Fruit fly (Drosophila melanogaster) whole organism, embryonic: Measurements from ENCODE around the gene aop.

Experiments
- Antp ChIP-seq: fragments of 200-800 bp; sonication (Bioruptor generic); optimal IDR thresholded peaks from 3 replicates; lab custom pipeline; 2016; ENCODE audit warnings: missing biosample characterization, missing genetic modification characterization
- Atf-2 ChIP-seq: fragments of 200-800 bp; sonication (Bioruptor generic); optimal IDR thresholded peaks from 2 replicates; lab custom pipeline; 2016; ENCODE audit warnings: missing biosample characterization, missing genetic modification characterization
- Blimp-1 ChIP-seq: fragments of 200-800 bp; sonication (Bioruptor generic); optimal IDR thresholded peaks from 3 replicates; lab custom pipeline; 2018; ENCODE audit warnings: missing biosample characterization, missing genetic modification characterization, mild to moderate bottlenecking, moderate library complexity, missing genetic modification reagents
- BtbVII ChIP-seq: fragments of 200-800 bp; sonication (Bioruptor generic); optimal IDR thresholded peaks from 3 replicates; lab custom pipeline; 2017; ENCODE audit warnings: missing biosample characterization, mild to moderate bottlenecking, missing genetic modification characterization
- CG11695 ChIP-seq: fragments of 200-800 bp; sonication (Bioruptor generic); IDR thresholded peaks from 3 replicates; pipeline ENCODE4 v1.3.6; 2022; ENCODE audit warnings: missing biosample characterization, missing genetic modification characterization
- CG15073 ChIP-seq: fragments of 200-800 bp; sonication (Bioruptor generic); optimal IDR thresholded peaks from 2 replicates; lab custom pipeline; 2016; ENCODE audit warnings: missing biosample characterization, missing genetic modification characterization
- CG17359 ChIP-seq: fragments of 200-800 bp; sonication (Bioruptor generic); optimal IDR thresholded peaks from 3 replicates; lab custom pipeline; 2018; ENCODE audit warnings: missing biosample characterization, mild to moderate bottlenecking, missing genetic modification characterization, moderate library complexity
- CG18262 ChIP-seq: fragments of 200-800 bp; optimal IDR thresholded peaks from 3 replicates; lab custom pipeline; 2019; ENCODE audit warnings: missing biosample characterization, mild to moderate bottlenecking, missing genetic modification characterization, moderate library complexity
- CG18476 ChIP-seq: fragments of 200-800 bp; sonication (Bioruptor generic); optimal IDR thresholded peaks from 2 replicates; lab custom pipeline; 2016; ENCODE audit warnings: missing biosample characterization, mild to moderate bottlenecking, missing genetic modification characterization
- CG2875 ChIP-seq: fragments of 200-800 bp; sonication (Bioruptor generic); optimal IDR thresholded peaks from 2 replicates; lab custom pipeline; 2017; ENCODE audit warnings: missing biosample characterization, mild to moderate bottlenecking, missing genetic modification characterization, missing genetic modification reagents
- CG31224 ChIP-seq: fragments of 200-800 bp; sonication (Bioruptor generic); IDR thresholded peaks from 2 replicates; pipeline ENCODE4 v1.3.6; 2022; ENCODE audit warnings: missing biosample characterization, missing genetic modification characterization
- CG32772 ChIP-seq: fragments of 200-800 bp; sonication (Bioruptor generic); IDR thresholded peaks from 2 replicates; pipeline ENCODE4 v1.3.6; 2022; ENCODE audit warnings: missing biosample characterization, missing genetic modification characterization
- CG4282 ChIP-seq: fragments of 200-800 bp; sonication (Bioruptor generic); optimal IDR thresholded peaks from 2 replicates; lab custom pipeline; 2016; ENCODE audit warnings: missing biosample characterization, missing genetic modification characterization
- CG4424 ChIP-seq: fragments of 200-800 bp; sonication (Bioruptor generic); optimal IDR thresholded peaks from 3 replicates; lab custom pipeline; 2016; ENCODE audit warnings: missing biosample characterization, missing genetic modification characterization
- CG8281 ChIP-seq: fragments of 200-800 bp; sonication (Bioruptor generic); optimal IDR thresholded peaks from 2 replicates; lab custom pipeline; 2018; ENCODE audit warnings: missing biosample characterization, mild to moderate bottlenecking, missing genetic modification characterization, moderate library complexity
- CG8290 ChIP-seq, 3 experiments: fragments of 200-800 bp; sonication (Bioruptor generic); optimal IDR thresholded peaks; 2 replicates each; lab custom pipeline; 2016 to 2019; ENCODE audit warnings: missing biosample characterization in 3 of 3, missing genetic modification characterization in 3 of 3, mild to moderate bottlenecking in 2 of 3, moderate library complexity in 1 of 3
- CG8388 ChIP-seq: fragments of 200-800 bp; sonication (Bioruptor generic); optimal IDR thresholded peaks from 2 replicates; lab custom pipeline; 2019; ENCODE audit warnings: missing biosample characterization, mild to moderate bottlenecking, missing genetic modification characterization, moderate library complexity
- CoRest ChIP-seq: fragments of 200-800 bp; sonication (Bioruptor generic); optimal IDR thresholded peaks from 3 replicates; lab custom pipeline; 2018; ENCODE audit warnings: missing biosample characterization, mild to moderate bottlenecking, missing genetic modification characterization, moderate library complexity
- D19A ChIP-seq: fragments of 200-800 bp; optimal IDR thresholded peaks from 3 replicates; lab custom pipeline; 2019; ENCODE audit warnings: missing biosample characterization, mild to moderate bottlenecking, missing genetic modification characterization, moderate library complexity
- Dref ChIP-seq: fragments of 200-800 bp; sonication (Bioruptor generic); IDR thresholded peaks from 2 replicates; pipeline ENCODE4 v1.3.6; 2022; ENCODE audit warnings: missing biosample characterization, missing genetic modification characterization
- HLHmδ ChIP-seq: fragments of 200-800 bp; sonication (Bioruptor generic); optimal IDR thresholded peaks from 2 replicates; lab custom pipeline; 2018; ENCODE audit warnings: missing biosample characterization, mild to moderate bottlenecking, missing genetic modification characterization, moderate library complexity
- HmgZ ChIP-seq: fragments of 200-800 bp; sonication (Bioruptor generic); optimal IDR thresholded peaks from 2 replicates; lab custom pipeline; 2018; ENCODE audit warnings: missing biosample characterization, mild to moderate bottlenecking, missing genetic modification characterization
- Hmr ChIP-seq: fragments of 200-800 bp; sonication (Bioruptor generic); optimal IDR thresholded peaks from 3 replicates; lab custom pipeline; 2017; ENCODE audit warnings: mild to moderate bottlenecking, missing biosample characterization, missing genetic modification reagents, missing genetic modification characterization
- Hr51 ChIP-seq, 2 experiments: fragments of 200-800 bp; sonication (Bioruptor generic); optimal IDR thresholded peaks; 2 replicates in 1 of 2; 3 replicates in 1 of 2; lab custom pipeline; 2016 to 2018; ENCODE audit warnings: missing biosample characterization in 2 of 2, missing genetic modification characterization in 2 of 2, mild to moderate bottlenecking in 1 of 2, moderate library complexity in 1 of 2
- Lim3 ChIP-seq: fragments of 200-800 bp; sonication (Bioruptor generic); IDR thresholded peaks from 2 replicates; pipeline ENCODE4 v1.3.6; 2022; ENCODE audit warnings: missing biosample characterization, missing genetic modification characterization
- Lpt ChIP-seq: fragments of >200 bp; optimal IDR thresholded peaks from 2 replicates; lab custom pipeline; 2018; ENCODE audit warnings: missing biosample characterization, missing genetic modification characterization
- Rfx ChIP-seq: fragments of 200-800 bp; sonication (Bioruptor generic); IDR thresholded peaks from 2 replicates; pipeline ENCODE4 v1.3.6; 2022; ENCODE audit warnings: missing biosample characterization, missing genetic modification characterization
- Rx ChIP-seq: fragments of 200-800 bp; sonication (Bioruptor generic); IDR thresholded peaks from 2 replicates; pipeline ENCODE4 v1.3.6; 2022; ENCODE audit warnings: missing biosample characterization, missing genetic modification characterization
- Scr ChIP-seq: fragments of 200-800 bp; sonication (Bioruptor generic); IDR thresholded peaks from 2 replicates; pipeline ENCODE4 v1.3.6; 2022; ENCODE audit warnings: missing biosample characterization, missing genetic modification characterization; ENCODE audit not compliant: partially characterized antibody
- Sry-β ChIP-seq: fragments of 200-800 bp; sonication (Bioruptor generic); optimal IDR thresholded peaks from 2 replicates; lab custom pipeline; 2018; ENCODE audit warnings: missing biosample characterization, mild to moderate bottlenecking, missing genetic modification characterization, moderate library complexity
- amos ChIP-seq: fragments of 200-800 bp; sonication (Bioruptor generic); IDR thresholded peaks from 2 replicates; pipeline ENCODE4 v1.3.6; 2022; ENCODE audit warnings: missing biosample characterization, missing genetic modification characterization; ENCODE audit not compliant: partially characterized antibody
- bcd ChIP-seq: fragments of 200-800 bp; sonication (Bioruptor generic); optimal IDR thresholded peaks from 2 replicates; lab custom pipeline; 2017; ENCODE audit warnings: missing biosample characterization, mild to moderate bottlenecking, missing genetic modification characterization
- bowl ChIP-seq: fragments of 200-800 bp; sonication (Bioruptor generic); IDR thresholded peaks from 2 replicates; pipeline ENCODE4 v1.3.6; 2022; ENCODE audit warnings: missing biosample characterization, missing genetic modification characterization
- br ChIP-seq: fragments of >200 bp; optimal IDR thresholded peaks from 2 replicates; lab custom pipeline; 2017
- chm ChIP-seq: fragments of 200-800 bp; sonication (Bioruptor generic); IDR thresholded peaks from 2 replicates; pipeline ENCODE4 v1.3.6; 2022; ENCODE audit warnings: missing biosample characterization, missing genetic modification characterization
- crc ChIP-seq: fragments of 200-800 bp; sonication (Bioruptor generic); optimal IDR thresholded peaks from 2 replicates; lab custom pipeline; 2016; ENCODE audit warnings: missing biosample characterization, missing genetic modification characterization
- croc ChIP-seq: fragments of 200-800 bp; sonication (Bioruptor generic); conservative IDR thresholded peaks from 3 replicates; pipeline ENCODE4 v1.3.6; 2022; ENCODE audit warnings: missing biosample characterization, missing genetic modification characterization
- crol ChIP-seq: fragments of 200-800 bp; sonication (Bioruptor generic); IDR thresholded peaks from 2 replicates; pipeline ENCODE4 v1.3.6; 2022; ENCODE audit warnings: missing biosample characterization, missing genetic modification characterization
- da ChIP-seq: fragments of 200-800 bp; sonication (Bioruptor generic); optimal IDR thresholded peaks from 2 replicates; lab custom pipeline; 2016; ENCODE audit warnings: missing biosample characterization, missing genetic modification characterization
- dmrt11E ChIP-seq: fragments of 200-800 bp; sonication (Bioruptor generic); optimal IDR thresholded peaks from 3 replicates; lab custom pipeline; 2018; ENCODE audit warnings: missing biosample characterization, mild to moderate bottlenecking, missing genetic modification characterization, moderate library complexity
- fd102C ChIP-seq: fragments of 200-800 bp; sonication (Bioruptor generic); optimal IDR thresholded peaks from 2 replicates; lab custom pipeline; 2018; ENCODE audit warnings: missing biosample characterization, mild to moderate bottlenecking, missing genetic modification characterization, moderate library complexity
- grn ChIP-seq: fragments of 200-800 bp; sonication (Bioruptor generic); optimal IDR thresholded peaks from 3 replicates; lab custom pipeline; 2017; ENCODE audit warnings: missing biosample characterization, missing genetic modification characterization
- gsb ChIP-seq: fragments of 200-800 bp; sonication (Bioruptor generic); IDR thresholded peaks from 2 replicates; pipeline ENCODE4 v1.3.6; 2022; ENCODE audit warnings: missing biosample characterization, missing genetic modification characterization
- gt ChIP-seq: fragments of 200-800 bp; sonication (Bioruptor generic); IDR thresholded peaks from 2 replicates; pipeline ENCODE4 v1.3.6; 2022; ENCODE audit warnings: missing biosample characterization, missing genetic modification characterization
- her ChIP-seq: fragments of 200-800 bp; sonication (Bioruptor generic); optimal IDR thresholded peaks from 2 replicates; lab custom pipeline; 2016; ENCODE audit warnings: missing biosample characterization, missing genetic modification characterization
- jigr1 ChIP-seq: fragments of 200-800 bp; sonication (Bioruptor generic); IDR thresholded peaks from 3 replicates; pipeline ENCODE4 v1.3.6; 2022; ENCODE audit warnings: missing biosample characterization, missing genetic modification characterization
- pb ChIP-seq: fragments of 200-800 bp; sonication (Bioruptor generic); optimal IDR thresholded peaks from 3 replicates; lab custom pipeline; 2016; ENCODE audit warnings: missing biosample characterization, missing genetic modification characterization
- schlank ChIP-seq: fragments of 200-800 bp; sonication (Bioruptor generic); optimal IDR thresholded peaks from 2 replicates; lab custom pipeline; 2018; ENCODE audit warnings: missing biosample characterization, mild to moderate bottlenecking, missing genetic modification characterization
- sqz ChIP-seq: fragments of 200-800 bp; sonication (Bioruptor generic); optimal IDR thresholded peaks from 3 replicates; lab custom pipeline; 2018; ENCODE audit warnings: missing biosample characterization, mild to moderate bottlenecking, missing genetic modification characterization
- stc ChIP-seq: fragments of 200-800 bp; sonication (Bioruptor generic); IDR thresholded peaks from 2 replicates; pipeline ENCODE4 v1.3.6; 2022; ENCODE audit warnings: missing biosample characterization, missing genetic modification characterization
- stwl ChIP-seq: fragments of 200-800 bp; sonication (Bioruptor generic); optimal IDR thresholded peaks from 3 replicates; lab custom pipeline; 2018; ENCODE audit warnings: missing biosample characterization, mild to moderate bottlenecking, missing genetic modification characterization, moderate library complexity

The aop gene

dm6 chr2L:2180120-2180539, 1.6 kb upstream of the aop start (continued):
- peak; percentile 61 for TF ChIP-seq Atf-2 (GFP tag; lab: Kevin White, UChicago)
- peak; percentile 51 for TF ChIP-seq da (GFP tag; lab: Kevin White, UChicago)
- peak; percentile 29 for TF ChIP-seq grn
- TF ChIP-seq CG2875 (GFP tag; lab: Kevin White, UChicago): peak; percentile 91
- TF ChIP-seq crol (GFP tag; lab: Robert Waterston, UW): peak; percentile 68
- TF ChIP-seq Hmr (GFP tag; lab: Kevin White, UChicago): peak; percentile 82
- TF ChIP-seq jigr1: peak; percentile 80
- peak; percentile 68 for TF ChIP-seq Antp (GFP tag; lab: Kevin White, UChicago)
- peak; percentile 86 for TF ChIP-seq Rx
- TF ChIP-seq croc (GFP tag; lab: Robert Waterston, UW): peak; percentile 88
- peak; percentile 94 for TF ChIP-seq CG8388 (GFP tag; lab: Kevin White, UChicago)
- TF ChIP-seq CG4424: peak; percentile 88
- peak; percentile 84 for TF ChIP-seq sqz
- TF ChIP-seq Lim3 (GFP tag; lab: Robert Waterston, UW): peak; percentile 76
- peak; percentile 80 for TF ChIP-seq fd102C (GFP tag; lab: Kevin White, UChicago)
- TF ChIP-seq pb: peak; percentile 64
- peak; percentile 39; the same call in 1 of the 2 replicates for TF ChIP-seq bowl
- TF ChIP-seq CG15073 (GFP tag; lab: Kevin White, UChicago): peak; percentile 55
- peak; percentile 64 to 94 for TF ChIP-seq Hr51 (GFP tag; optimal IDR thresholded peaks at IDR 0.05; lab: Kevin White, UChicago)
- TF ChIP-seq D19A: peak; percentile 89
- peak; percentile 89 for TF ChIP-seq CG11695 (GFP tag; lab: Robert Waterston, UW)
- TF ChIP-seq CG18262 (tag; lab: Kevin White, UChicago): peak; percentile 93
- TF ChIP-seq CG31224 (GFP tag; lab: Robert Waterston, UW): peak; percentile 79
- TF ChIP-seq crc (GFP tag; lab: Kevin White, UChicago): peak; percentile 40
- TF ChIP-seq Scr (GFP tag; lab: Robert Waterston, UW): no peak
- TF ChIP-seq Lpt (GFP tag; lab: Kevin White, UChicago): no peak
- no peak for TF ChIP-seq amos (GFP tag; lab: Robert Waterston, UW)
- TF ChIP-seq CG18476 (GFP tag; lab: Kevin White, UChicago): peak; percentile 85
- TF ChIP-seq her (GFP tag; lab: Kevin White, UChicago): peak; percentile 54
- TF ChIP-seq Blimp-1 (GFP tag; lab: Kevin White, UChicago): peak; percentile 94
- TF ChIP-seq HLHmδ (GFP tag; lab: Kevin White, UChicago): no peak
- TF ChIP-seq BtbVII: peak; percentile 82
- peak; percentile 75 for TF ChIP-seq gsb
- no peak for TF ChIP-seq Dref (GFP tag; lab: Robert Waterston, UW)
- TF ChIP-seq schlank (tag; lab: Kevin White, UChicago): peak; percentile 42
- no peak for TF ChIP-seq stwl (tag; lab: Kevin White, UChicago)
- TF ChIP-seq CG8290 (GFP tag; optimal IDR thresholded peaks at IDR 0.05; lab: Kevin White, UChicago): peak; percentile 73
- peak; percentile 26 to 81 for TF ChIP-seq CG8290 (tag; optimal IDR thresholded peaks at IDR 0.05; lab: Kevin White, UChicago)
- peak; percentile 72 for TF ChIP-seq CG8281 (tag; lab: Kevin White, UChicago)
- peak; percentile 86 for TF ChIP-seq CoRest (tag; lab: Kevin White, UChicago)
- TF ChIP-seq Rfx (GFP tag; lab: Robert Waterston, UW): peak; percentile 88
- peak; percentile 96 for TF ChIP-seq CG17359
- peak; percentile 90 for TF ChIP-seq bcd (GFP tag; lab: Kevin White, UChicago)
- peak; percentile 84 for TF ChIP-seq HmgZ (tag; lab: Kevin White, UChicago)
- peak; percentile 91 for TF ChIP-seq stc
- TF ChIP-seq chm (GFP tag; lab: Robert Waterston, UW): peak; percentile 92
- TF ChIP-seq CG4282 (GFP tag; lab: Kevin White, UChicago): no peak
- peak; percentile 93 for TF ChIP-seq dmrt11E (tag; lab: Kevin White, UChicago)
- no peak for TF ChIP-seq br (lab: Kevin White, UChicago)
- peak; percentile 18 for TF ChIP-seq Sry-β (GFP tag; lab: Kevin White, UChicago)
- TF ChIP-seq CG32772 (GFP tag; lab: Robert Waterston, UW): peak; percentile 90
- peak; percentile 67 for TF ChIP-seq gt (GFP tag; lab: Robert Waterston, UW)
